Fruit fly (Drosophila melanogaster) whole organism, pupa: ENCODE data around the gene Hph.

Experiments
- CG10348 ChIP-seq: fragments of 200-800 bp; sonication (Bioruptor generic); IDR thresholded peaks from 2 replicates; pipeline ENCODE4 v1.3.6; 2022; ENCODE audit warnings: missing biosample characterization, missing genetic modification characterization
- CG12605 ChIP-seq: fragments of 200-800 bp; sonication (Bioruptor generic); IDR thresholded peaks from 2 replicates; pipeline ENCODE4 v1.3.6; 2022; ENCODE audit warnings: missing biosample characterization, missing genetic modification characterization
- CG14655 ChIP-seq: fragments of 200-800 bp; sonication (Bioruptor generic); optimal IDR thresholded peaks from 3 replicates; lab custom pipeline; 2017; ENCODE audit warnings: mild to moderate bottlenecking, missing biosample characterization, missing genetic modification reagents, missing genetic modification characterization
- CG15710 ChIP-seq: fragments of 200-800 bp; sonication (Bioruptor generic); optimal IDR thresholded peaks from 2 replicates; lab custom pipeline; 2018; ENCODE audit warnings: missing biosample characterization, mild to moderate bottlenecking, missing genetic modification characterization, moderate library complexity
- CG4496 ChIP-seq: fragments of 200-800 bp; sonication (Bioruptor generic); IDR thresholded peaks from 3 replicates; pipeline ENCODE4 v1.3.6; 2022; ENCODE audit warnings: missing biosample characterization, missing genetic modification characterization
- CG8301 ChIP-seq: fragments of 200-800 bp; sonication (Bioruptor generic); optimal IDR thresholded peaks from 2 replicates; lab custom pipeline; 2018; ENCODE audit warnings: missing biosample characterization, mild to moderate bottlenecking, missing genetic modification characterization
- CG9948 ChIP-seq: fragments of 200-800 bp; sonication (Bioruptor generic); optimal IDR thresholded peaks from 2 replicates; lab custom pipeline; 2018; ENCODE audit warnings: missing biosample characterization, mild to moderate bottlenecking, missing genetic modification characterization, moderate library complexity
- D1 ChIP-seq: fragments of 200-800 bp; sonication (Bioruptor generic); optimal IDR thresholded peaks from 2 replicates; lab custom pipeline; 2018; ENCODE audit warnings: missing biosample characterization, mild to moderate bottlenecking, missing genetic modification characterization, moderate library complexity
- Pif1B ChIP-seq: fragments of 200-800 bp; sonication (Bioruptor generic); optimal IDR thresholded peaks from 3 replicates; lab custom pipeline; 2016; ENCODE audit warnings: missing biosample characterization, missing genetic modification characterization
- fd96Ca ChIP-seq: fragments of 200-800 bp; sonication (Bioruptor generic); IDR thresholded peaks from 3 replicates; pipeline ENCODE4 v1.3.6; 2022; ENCODE audit warnings: missing biosample characterization, missing genetic modification characterization
- gl ChIP-seq: fragments of 200-800 bp; sonication (Bioruptor generic); optimal IDR thresholded peaks from 2 replicates; lab custom pipeline; 2018; ENCODE audit warnings: missing biosample characterization, mild to moderate bottlenecking, missing genetic modification characterization
- rn ChIP-seq: fragments of 200-800 bp; sonication (Bioruptor generic); IDR thresholded peaks from 2 replicates; pipeline ENCODE4 v1.3.6; 2022; ENCODE audit warnings: missing biosample characterization, missing genetic modification characterization

dm6 chr3R:5217278-5217714, 39.5 kb upstream of the Hph start, which contains the start of gene cno:
- no peak for TF ChIP-seq CG10348 (GFP tag; lab: Robert Waterston, UW)
- TF ChIP-seq CG12605 (GFP tag; lab: Robert Waterston, UW) = peak; percentile 46; the same call in 1 of the 2 replicates
- no peak for TF ChIP-seq gl (tag; lab: Kevin White, UChicago)
- no peak for TF ChIP-seq rn (GFP tag; lab: Robert Waterston, UW)
- TF ChIP-seq CG4496 (GFP tag; lab: Robert Waterston, UW) = no peak
- no peak for TF ChIP-seq CG9948 (tag; lab: Kevin White, UChicago)
- TF ChIP-seq Pif1B = no peak
- TF ChIP-seq fd96Ca = 0 out of 3 replicates have a peak, but pooled peaks have one; percentile 22
- TF ChIP-seq CG14655 (GFP tag; lab: Kevin White, UChicago) = no peak
- no peak for TF ChIP-seq D1 (tag; lab: Kevin White, UChicago)
- TF ChIP-seq CG15710 (tag; lab: Kevin White, UChicago) = no peak
- TF ChIP-seq CG8301 (tag; lab: Kevin White, UChicago) = no peak
